Fruit fly (Drosophila melanogaster) Kc167 (cell line): ENCODE data around the gene Hsc20.

Experiments used
- Myc ChIP-seq: fragments of >200 bp; optimal IDR thresholded peaks from 2 replicates; lab custom pipeline; 2017; ENCODE audit warnings: missing external identifiers
- h ChIP-seq: fragments of >200 bp; optimal IDR thresholded peaks from 3 replicates; lab custom pipeline; 2018; ENCODE audit warnings: missing external identifiers
- psq ChIP-seq: fragments of >200 bp; optimal IDR thresholded peaks from 2 replicates; lab custom pipeline; 2017; ENCODE audit warnings: missing external identifiers

dm6 chr3L:16208053-16208838 lies 24.7 kb upstream of the Hsc20 start:
- TF ChIP-seq Myc, result no peak
- no peak for TF ChIP-seq psq (lab: Kevin White, UChicago)
- TF ChIP-seq h, result no peak
